Worm (Caenorhabditis elegans): ENCODE data around the gene F49C12.15.

ce11 chrIV:9303994-9304393, 20.3 kb upstream of the F49C12.15 start, which contains the start of gene F49C12.4:
- no peak for TF ChIP-seq elt-3 (tag; optimal IDR thresholded peaks at IDR 0.05)
- TF ChIP-seq egl-27 (tag; optimal IDR thresholded peaks at IDR 0.05), result no peak
- no peak for TF ChIP-seq ceh-16 (tag; optimal IDR thresholded peaks at IDR 0.05)
- TF ChIP-seq ztf-4 (tag; optimal IDR thresholded peaks at IDR 0.05), result no peak
- TF ChIP-seq nhr-76 (tag; optimal IDR thresholded peaks at IDR 0.05), result no peak
- TF ChIP-seq zag-1 (tag; optimal IDR thresholded peaks at IDR 0.05), result no peak
- TF ChIP-seq jun-1 (tag; optimal IDR thresholded peaks at IDR 0.05), result no peak
- TF ChIP-seq nfya-1 (tag; optimal IDR thresholded peaks at IDR 0.05; ENCODE audit: insufficient read depth), result no peak
- TF ChIP-seq lin-39 (tag; optimal IDR thresholded peaks at IDR 0.05), result no peak
- no peak for TF ChIP-seq lin-15B (tag; optimal IDR thresholded peaks at IDR 0.05)
- TF ChIP-seq ceh-9 (tag; optimal IDR thresholded peaks at IDR 0.05), result no peak
- no peak for TF ChIP-seq nhr-77 (tag; optimal IDR thresholded peaks at IDR 0.05)
- TF ChIP-seq skn-1 (tag; optimal IDR thresholded peaks at IDR 0.05), result no peak
- TF ChIP-seq nhr-25 (tag; optimal IDR thresholded peaks at IDR 0.05), result no peak

All from whole organism, L3 larva.